Worm (Caenorhabditis elegans) whole organism, L4 larva: ENCODE data around the gene snb-6.

ENCODE experiments used
- D1046.2 ChIP-seq: fragments of 200-800 bp; sonication (Bioruptor generic); IDR thresholded peaks from 2 replicates; pipeline ENCODE4 v1.3.6; 2022; ENCODE audit warnings: missing genetic modification characterization, missing compliant biosample characterization
- F26F4.8 ChIP-seq: fragments of 200-800 bp; sonication (Bioruptor generic); conservative IDR thresholded peaks from 2 replicates; pipeline ENCODE4 v1.3.6; 2022; ENCODE audit warnings: missing genetic modification characterization, missing compliant biosample characterization
- F37D6.2 ChIP-seq: sonication (generic microtip); optimal IDR thresholded peaks from 2 replicates; lab custom pipeline; 2016; ENCODE audit warnings: mild to moderate bottlenecking, missing genetic modification characterization, missing compliant biosample characterization
- F49E8.2 ChIP-seq: sonication (generic microtip); optimal IDR thresholded peaks from 2 replicates; lab custom pipeline; 2016; ENCODE audit warnings: missing compliant biosample characterization, mild to moderate bottlenecking, missing genetic modification characterization, borderline replicate concordance
- R02D3.7 ChIP-seq: fragments of 150-350 bp; sonication (generic microtip); optimal IDR thresholded peaks from 3 replicates; lab custom pipeline; 2014; ENCODE audit warnings: missing biosample characterization, missing genetic modification characterization
- T26A8.4 ChIP-seq: fragments of 200-800 bp; sonication (Bioruptor generic); IDR thresholded peaks from 2 replicates; pipeline ENCODE4 v1.3.6; 2022; ENCODE audit warnings: missing genetic modification characterization, missing compliant biosample characterization
- Y105C5A.15 ChIP-seq: fragments of 200-800 bp; sonication (Bioruptor generic); IDR thresholded peaks from 2 replicates; pipeline ENCODE4 v1.3.6; 2022; ENCODE audit warnings: missing genetic modification characterization, missing compliant biosample characterization
- Y5F2A.4 ChIP-seq: fragments of 200-800 bp; sonication (Bioruptor generic); optimal IDR thresholded peaks from 2 replicates; lab custom pipeline; 2018; ENCODE audit warnings: mild to moderate bottlenecking, missing genetic modification characterization, missing compliant biosample characterization
- Y75B8A.6 ChIP-seq: fragments of 200-800 bp; sonication (Bioruptor generic); IDR thresholded peaks from 2 replicates; pipeline ENCODE4 v1.3.6; 2022; ENCODE audit warnings: missing genetic modification reagents, missing genetic modification characterization, missing compliant biosample characterization
- ZK337.2 ChIP-seq: fragments of 200-800 bp; sonication (Bioruptor generic); IDR thresholded peaks from 2 replicates; pipeline ENCODE4 v1.3.6; 2022; ENCODE audit warnings: missing genetic modification reagents, missing genetic modification characterization, missing compliant biosample characterization
- aha-1 ChIP-seq: fragments of 150-350 bp; peaks from one replicate; lab custom pipeline; 2014; ENCODE audit warnings: missing biosample characterization, missing genetic modification characterization
- arid-1 ChIP-seq: fragments of 200-800 bp; sonication (Bioruptor generic); conservative IDR thresholded peaks from 2 replicates; pipeline ENCODE4 v1.3.6; 2022; ENCODE audit warnings: missing genetic modification reagents, missing genetic modification characterization, missing compliant biosample characterization
- ceh-28 ChIP-seq: fragments of 150-350 bp; optimal IDR thresholded peaks from 2 replicates; lab custom pipeline; 2014; ENCODE audit warnings: missing biosample characterization, missing genetic modification reagents, missing genetic modification characterization
- ceh-44 ChIP-seq: fragments of 200-800 bp; sonication (Bioruptor generic); IDR thresholded peaks from 2 replicates; pipeline ENCODE4 v1.3.6; 2022; ENCODE audit warnings: missing genetic modification reagents, missing genetic modification characterization, missing compliant biosample characterization
- daf-12 ChIP-seq: fragments of 150-350 bp; optimal IDR thresholded peaks from 2 replicates; lab custom pipeline; 2014; ENCODE audit warnings: missing biosample characterization, missing genetic modification reagents, missing genetic modification characterization
- daf-19 ChIP-seq: fragments of 200-800 bp; sonication (Bioruptor generic); conservative IDR thresholded peaks from 2 replicates; pipeline ENCODE4 v1.3.6; 2022; ENCODE audit warnings: missing genetic modification characterization, missing compliant biosample characterization
- dmd-6 ChIP-seq: fragments of 200-800 bp; sonication (Bioruptor generic); IDR thresholded peaks from 2 replicates; pipeline ENCODE4 v1.3.6; 2022; ENCODE audit warnings: missing genetic modification reagents, missing genetic modification characterization, missing compliant biosample characterization
- dmd-8 ChIP-seq: fragments of 200-800 bp; sonication (Bioruptor generic); IDR thresholded peaks from 2 replicates; pipeline ENCODE4 v1.3.6; 2022; ENCODE audit warnings: missing genetic modification characterization, missing compliant biosample characterization
- duxl-1 ChIP-seq: sonication (generic microtip); optimal IDR thresholded peaks from 2 replicates; lab custom pipeline; 2016; ENCODE audit warnings: mild to moderate bottlenecking, missing genetic modification characterization, moderate library complexity, missing compliant biosample characterization; ENCODE audit not compliant: poor library complexity
- dve-1 ChIP-seq: sonication (generic microtip); optimal IDR thresholded peaks from 2 replicates; lab custom pipeline; 2017; ENCODE audit warnings: antibody characterized with exemption, mild to moderate bottlenecking, missing genetic modification characterization, missing compliant biosample characterization; ENCODE audit not compliant: insufficient read depth
- egl-27 ChIP-seq: sonication (generic microtip); optimal IDR thresholded peaks from 3 replicates; lab custom pipeline; 2017; ENCODE audit warnings: missing biosample characterization, missing genetic modification reagents, missing genetic modification characterization
- egl-43 ChIP-seq: fragments of 200-800 bp; sonication (Bioruptor generic); IDR thresholded peaks from 2 replicates; pipeline ENCODE4 v1.3.6; 2022; ENCODE audit warnings: missing genetic modification reagents, missing genetic modification characterization, missing compliant biosample characterization
- hlh-11 ChIP-seq: fragments of 200-800 bp; sonication (Bioruptor generic); optimal IDR thresholded peaks from 2 replicates; lab custom pipeline; 2018; ENCODE audit warnings: mild to moderate bottlenecking, missing genetic modification characterization, missing compliant biosample characterization
- lin-13 ChIP-seq: fragments of 150-350 bp; optimal IDR thresholded peaks from 2 replicates; lab custom pipeline; 2014; ENCODE audit warnings: missing biosample characterization, missing genetic modification reagents, missing genetic modification characterization
- lin-39 ChIP-seq: fragments of 150-350 bp; optimal IDR thresholded peaks from 2 replicates; lab custom pipeline; 2014; ENCODE audit warnings: missing biosample characterization, missing genetic modification reagents, missing genetic modification characterization
- lsy-2 ChIP-seq, 2 experiments: fragments of 150-350 bp in 1 of 2; sonication (generic microtip) in 1 of 2; optimal IDR thresholded peaks; 2 replicates each; lab custom pipeline; 2014 to 2017; ENCODE audit warnings: missing biosample characterization in 2 of 2, missing genetic modification characterization in 2 of 2
- madf-9 ChIP-seq: fragments of 200-800 bp; sonication (Bioruptor generic); conservative IDR thresholded peaks from 2 replicates; pipeline ENCODE4 v1.3.6; 2022; ENCODE audit warnings: missing genetic modification reagents, missing genetic modification characterization, missing compliant biosample characterization
- mdl-1 ChIP-seq, 2 experiments: fragments of 150-350 bp in 1 of 2; sonication (generic microtip) in 1 of 2; optimal IDR thresholded peaks; 2 replicates each; lab custom pipeline; 2014 to 2017; ENCODE audit warnings: missing biosample characterization in 2 of 2, missing genetic modification characterization in 2 of 2
- mdt-29 ChIP-seq: fragments of 200-800 bp; sonication (Bioruptor generic); IDR thresholded peaks from 2 replicates; pipeline ENCODE4 v1.3.6; 2022; ENCODE audit warnings: missing genetic modification reagents, missing genetic modification characterization, missing compliant biosample characterization
- mxl-2 ChIP-seq: fragments of 200-800 bp; sonication (Bioruptor generic); conservative IDR thresholded peaks from 2 replicates; pipeline ENCODE4 v1.3.6; 2022; ENCODE audit warnings: missing genetic modification reagents, missing genetic modification characterization, missing compliant biosample characterization
- mxl-3 ChIP-seq: fragments of 200-800 bp; sonication (Bioruptor generic); optimal IDR thresholded peaks from 2 replicates; lab custom pipeline; 2018; ENCODE audit warnings: mild to moderate bottlenecking, missing genetic modification characterization, missing compliant biosample characterization
- nhr-11 ChIP-seq: fragments of 150-350 bp; optimal IDR thresholded peaks from 2 replicates; lab custom pipeline; 2014; ENCODE audit warnings: missing biosample characterization, missing genetic modification characterization
- nhr-6 ChIP-seq: fragments of 150-350 bp; optimal IDR thresholded peaks from 2 replicates; lab custom pipeline; 2014; ENCODE audit warnings: missing biosample characterization, missing genetic modification characterization
- nhr-76 ChIP-seq: fragments of 150-350 bp; optimal IDR thresholded peaks from 2 replicates; lab custom pipeline; 2014; ENCODE audit warnings: missing biosample characterization, missing genetic modification characterization
- pha-4 ChIP-seq, 2 experiments: fragments of 150-350 bp in 1 of 2; fragments of 200-800 bp in 1 of 2; sonication (Bioruptor generic) in 1 of 2; IDR thresholded peaks in 1 of 2; optimal IDR thresholded peaks in 1 of 2; 2 replicates each; pipeline versions ENCODE4 v1.3.6 to Lab custom; 2014 to 2022; ENCODE audit warnings: missing genetic modification characterization in 2 of 2, missing genetic modification reagents in 2 of 2, missing biosample characterization in 1 of 2, missing compliant biosample characterization in 1 of 2
- php-3 ChIP-seq: fragments of 200-800 bp; sonication (Bioruptor generic); IDR thresholded peaks from 2 replicates; pipeline ENCODE4 v1.3.6; 2022; ENCODE audit warnings: missing genetic modification reagents, missing genetic modification characterization, missing compliant biosample characterization
- saeg-2 ChIP-seq: fragments of 200-800 bp; sonication (Bioruptor generic); IDR thresholded peaks from 2 replicates; pipeline ENCODE4 v1.3.6; 2022; ENCODE audit warnings: missing genetic modification reagents, missing genetic modification characterization, missing compliant biosample characterization
- set-16 ChIP-seq: fragments of 200-800 bp; sonication (Bioruptor generic); IDR thresholded peaks from 2 replicates; pipeline ENCODE4 v1.3.6; 2022; ENCODE audit warnings: missing genetic modification reagents, missing genetic modification characterization, missing compliant biosample characterization
- skn-1 ChIP-seq: fragments of 150-350 bp; optimal IDR thresholded peaks from 2 replicates; lab custom pipeline; 2014; ENCODE audit warnings: missing biosample characterization, missing genetic modification characterization
- snpc-1.2 ChIP-seq: fragments of 200-800 bp; sonication (Bioruptor generic); IDR thresholded peaks from 2 replicates; pipeline ENCODE4 v1.3.6; 2022; ENCODE audit warnings: missing genetic modification reagents, missing genetic modification characterization, missing compliant biosample characterization
- snpc-4 ChIP-seq: fragments of 150-350 bp; optimal IDR thresholded peaks from 2 replicates; lab custom pipeline; 2014; ENCODE audit warnings: missing biosample characterization, missing genetic modification characterization
- spr-1 ChIP-seq: sonication (generic microtip); optimal IDR thresholded peaks from 2 replicates; lab custom pipeline; 2016; ENCODE audit warnings: mild to moderate bottlenecking, missing genetic modification characterization, missing compliant biosample characterization
- tag-97 ChIP-seq: fragments of 200-800 bp; sonication (Bioruptor generic); IDR thresholded peaks from 2 replicates; pipeline ENCODE4 v1.3.6; 2022; ENCODE audit warnings: missing genetic modification characterization, missing compliant biosample characterization
- tra-1 ChIP-seq: fragments of 200-800 bp; sonication (Bioruptor generic); IDR thresholded peaks from 2 replicates; pipeline ENCODE4 v1.3.6; 2022; ENCODE audit warnings: missing genetic modification reagents, missing genetic modification characterization, missing compliant biosample characterization
- unc-130 ChIP-seq: sonication (generic microtip); optimal IDR thresholded peaks from 2 replicates; lab custom pipeline; 2016; ENCODE audit warnings: missing genetic modification reagents, missing genetic modification characterization, missing compliant biosample characterization
- unc-39 ChIP-seq: sonication (generic microtip); optimal IDR thresholded peaks from 2 replicates; lab custom pipeline; 2017; ENCODE audit warnings: missing biosample characterization, missing genetic modification characterization
- unc-62 ChIP-seq, 3 experiments: fragments of 150-350 bp in 1 of 3; sonication (generic microtip); optimal IDR thresholded peaks in 2 of 3; peaks in 1 of 3; 1 replicate in 1 of 3; 2 replicates in 2 of 3; lab custom pipeline; 2014 to 2017; ENCODE audit warnings: missing biosample characterization in 3 of 3, missing genetic modification characterization in 3 of 3, missing genetic modification reagents in 3 of 3, missing genotype in 1 of 3
- zag-1 ChIP-seq: fragments of 150-350 bp; optimal IDR thresholded peaks from 2 replicates; lab custom pipeline; 2014; ENCODE audit warnings: missing biosample characterization, missing genetic modification characterization
- ztf-11 ChIP-seq: fragments of 150-350 bp; optimal IDR thresholded peaks from 2 replicates; lab custom pipeline; 2014; ENCODE audit warnings: missing biosample characterization, missing genetic modification characterization
- ztf-7 ChIP-seq: fragments of 150-350 bp; optimal IDR thresholded peaks from 2 replicates; lab custom pipeline; 2014; ENCODE audit warnings: missing biosample characterization, missing genetic modification characterization

The snb-6 gene

ce11 chrII:8877032-8877985 is 17.8 kb upstream of the snb-6 start:
- TF ChIP-seq R02D3.7: no peak
- TF ChIP-seq D1046.2 (GFP tag; lab: Robert Waterston, UW): no peak
- TF ChIP-seq Y5F2A.4: no peak
- 0 out of 2 replicates have a peak, but pooled peaks have one; percentile 9 for TF ChIP-seq php-3 (GFP tag; lab: Robert Waterston, UW)
- TF ChIP-seq duxl-1 (tag; lab: Kevin White, UChicago): no peak
- TF ChIP-seq tag-97: no peak
- no peak for TF ChIP-seq lin-13 (GFP tag; lab: Kevin White, UChicago)
- TF ChIP-seq mdt-29: no peak; the same call in 1 of the 2 replicates
- TF ChIP-seq lsy-2 (tag; optimal IDR thresholded peaks at IDR 0.05; lab: Kevin White, UChicago): no peak
- 0 out of 2 replicates have a peak, but pooled peaks have one; percentile 37 for TF ChIP-seq egl-43
- peak; percentile 55 for TF ChIP-seq F49E8.2
- TF ChIP-seq hlh-11: no peak
- TF ChIP-seq mdl-1 (tag; optimal IDR thresholded peaks at IDR 0.05; lab: Kevin White, UChicago): no peak
- no peak for TF ChIP-seq egl-27 (tag; lab: Kevin White, UChicago)
- no peak for TF ChIP-seq unc-39 (tag; lab: Kevin White, UChicago)
- no peak for TF ChIP-seq mxl-2 (GFP tag; lab: Robert Waterston, UW)
- TF ChIP-seq mxl-3: no peak
- TF ChIP-seq snpc-1.2: no peak
- TF ChIP-seq nhr-6 (tag; lab: Kevin White, UChicago): no peak
- TF ChIP-seq Y75B8A.6: no peak
- TF ChIP-seq snpc-4 (tag; lab: Kevin White, UChicago): peak; percentile 34
- no peak for TF ChIP-seq tra-1 (GFP tag; lab: Robert Waterston, UW)
- TF ChIP-seq Y105C5A.15 (GFP tag; lab: Robert Waterston, UW): no peak
- TF ChIP-seq ZK337.2 (GFP tag; lab: Robert Waterston, UW): no peak
- TF ChIP-seq spr-1: no peak
- 0 out of 2 replicates have a peak, but pooled peaks have one; percentile 50 for TF ChIP-seq T26A8.4 (GFP tag; lab: Robert Waterston, UW)
- TF ChIP-seq aha-1 (tag; lab: Kevin White, UChicago): no peak
- no peak for TF ChIP-seq zag-1
- peak; percentile 44; the same call in 1 of the 2 replicates for TF ChIP-seq set-16
- TF ChIP-seq dmd-8 (GFP tag; lab: Robert Waterston, UW): 0 out of 2 replicates have a peak, but pooled peaks have one; percentile 52
- peak in 1 of 2 experiments; percentile 51 for TF ChIP-seq unc-62 (GFP tag; optimal IDR thresholded peaks at IDR 0.05 in 1 of 2; lab: Kevin White, UChicago)
- TF ChIP-seq unc-62 (tag; optimal IDR thresholded peaks at IDR 0.05; lab: Kevin White, UChicago): no peak
- no peak for TF ChIP-seq daf-19 (GFP tag; lab: Robert Waterston, UW)
- no peak for TF ChIP-seq ztf-11 (tag; lab: Kevin White, UChicago)
- no peak for TF ChIP-seq nhr-11 (tag; lab: Kevin White, UChicago)
- no peak for TF ChIP-seq ceh-44 (GFP tag; lab: Robert Waterston, UW)
- TF ChIP-seq nhr-76 (tag; lab: Kevin White, UChicago): no peak
- peak; percentile 13 for TF ChIP-seq unc-130 (GFP tag; lab: Kevin White, UChicago)
- no peak for TF ChIP-seq ceh-28 (tag; lab: Kevin White, UChicago)

- no peak for TF ChIP-seq madf-9 (GFP tag; lab: Robert Waterston, UW)
- TF ChIP-seq arid-1 (GFP tag; lab: Robert Waterston, UW): no peak
- TF ChIP-seq dve-1: no peak
- no peak for TF ChIP-seq ztf-7 (tag; lab: Kevin White, UChicago)
- no peak for TF ChIP-seq skn-1 (tag; lab: Kevin White, UChicago)
- no peak for TF ChIP-seq F26F4.8
- TF ChIP-seq dmd-6 (GFP tag; lab: Robert Waterston, UW): no peak
- no peak for TF ChIP-seq saeg-2 (GFP tag; lab: Robert Waterston, UW)
- TF ChIP-seq F37D6.2 (tag; lab: Kevin White, UChicago): no peak
- no peak for TF ChIP-seq lin-39 (tag; lab: Kevin White, UChicago)
- TF ChIP-seq daf-12 (tag; lab: Kevin White, UChicago): no peak
- no peak for TF ChIP-seq dmd-8 (GFP tag; lab: Robert Waterston, UW)
- TF ChIP-seq pha-4 (GFP tag; IDR thresholded peaks at IDR 0.05; lab: Robert Waterston, UW): no peak
- TF ChIP-seq pha-4 (tag; optimal IDR thresholded peaks at IDR 0.05; lab: Kevin White, UChicago): no peak
These were observed 14.3 kb upstream of the snb-6 start, which contains the start of gene T07D4.2 for ce11 chrII:8873842-8874241. Gene T07D4.2 (minus strand): TSS chrII:8873942.
